Fruit fly (Drosophila melanogaster) whole organism, embryonic: ENCODE results near the gene Myo28B1.

Source experiments
- Abd-B ChIP-seq: fragments of 200-800 bp; sonication (Bioruptor generic); optimal IDR thresholded peaks from 2 replicates; lab custom pipeline; 2018; ENCODE audit warnings: missing biosample characterization, mild to moderate bottlenecking, missing genetic modification characterization, moderate library complexity
- Bdp1 ChIP-seq: fragments of 200-800 bp; sonication (Bioruptor generic); optimal IDR thresholded peaks from 3 replicates; lab custom pipeline; 2016; ENCODE audit warnings: missing biosample characterization, missing genetic modification characterization
- CG10147 ChIP-seq: fragments of 200-800 bp; sonication (Bioruptor generic); optimal IDR thresholded peaks from 2 replicates; lab custom pipeline; 2019; ENCODE audit warnings: missing biosample characterization, mild to moderate bottlenecking, missing genetic modification characterization, moderate library complexity
- CG1024 ChIP-seq: fragments of 200-800 bp; sonication (Bioruptor generic); IDR thresholded peaks from 2 replicates; pipeline ENCODE4 v1.3.6; 2022; ENCODE audit warnings: missing biosample characterization, missing genetic modification characterization
- CG10431 ChIP-seq: fragments of 200-800 bp; sonication (Bioruptor generic); optimal IDR thresholded peaks from 3 replicates; lab custom pipeline; 2018; ENCODE audit warnings: missing biosample characterization, mild to moderate bottlenecking, missing genetic modification characterization
- CG14860 ChIP-seq: fragments of 200-800 bp; sonication (Bioruptor generic); IDR thresholded peaks from 3 replicates; pipeline ENCODE4 v1.3.6; 2022; ENCODE audit warnings: missing biosample characterization, missing genetic modification characterization; ENCODE audit not compliant: partially characterized antibody
- CG15269 ChIP-seq: fragments of 200-800 bp; sonication (Bioruptor generic); optimal IDR thresholded peaks from 2 replicates; lab custom pipeline; 2018; ENCODE audit warnings: missing biosample characterization, mild to moderate bottlenecking, missing genetic modification characterization, moderate library complexity
- CG15514 ChIP-seq: fragments of 200-800 bp; sonication (Bioruptor generic); optimal IDR thresholded peaks from 3 replicates; lab custom pipeline; 2017; ENCODE audit warnings: missing biosample characterization, missing genetic modification characterization, mild to moderate bottlenecking, moderate library complexity, missing genetic modification reagents
- CG15601 ChIP-seq: fragments of 200-800 bp; sonication (Bioruptor generic); optimal IDR thresholded peaks from 3 replicates; lab custom pipeline; 2019; ENCODE audit warnings: missing biosample characterization, mild to moderate bottlenecking, missing genetic modification characterization, moderate library complexity
- CG17568 ChIP-seq: fragments of 200-800 bp; sonication (Bioruptor generic); optimal IDR thresholded peaks from 2 replicates; lab custom pipeline; 2018; ENCODE audit warnings: missing biosample characterization, mild to moderate bottlenecking, missing genetic modification characterization, moderate library complexity
- CG17612 ChIP-seq: fragments of 200-800 bp; sonication (Bioruptor generic); IDR thresholded peaks from 2 replicates; pipeline ENCODE4 v1.3.6; 2022; ENCODE audit warnings: missing biosample characterization, missing genetic modification characterization
- CG2875 ChIP-seq: fragments of 200-800 bp; sonication (Bioruptor generic); optimal IDR thresholded peaks from 2 replicates; lab custom pipeline; 2017; ENCODE audit warnings: missing biosample characterization, mild to moderate bottlenecking, missing genetic modification characterization, missing genetic modification reagents
- CG30431 ChIP-seq: fragments of 200-800 bp; sonication (Bioruptor generic); optimal IDR thresholded peaks from 2 replicates; lab custom pipeline; 2017; ENCODE audit warnings: missing biosample characterization, missing genetic modification characterization
- CG31388 ChIP-seq: fragments of 200-800 bp; sonication (Bioruptor generic); optimal IDR thresholded peaks from 2 replicates; lab custom pipeline; 2016; ENCODE audit warnings: missing biosample characterization, missing genetic modification characterization
- CG4282 ChIP-seq: fragments of 200-800 bp; sonication (Bioruptor generic); optimal IDR thresholded peaks from 2 replicates; lab custom pipeline; 2016; ENCODE audit warnings: missing biosample characterization, missing genetic modification characterization
- CG4328 ChIP-seq: fragments of 200-800 bp; sonication (Bioruptor generic); optimal IDR thresholded peaks from 3 replicates; lab custom pipeline; 2017; ENCODE audit warnings: missing biosample characterization, missing genetic modification reagents, missing genetic modification characterization
- CG4404 ChIP-seq: fragments of 200-800 bp; sonication (Bioruptor generic); IDR thresholded peaks from 2 replicates; pipeline ENCODE4 v1.3.6; 2022; ENCODE audit warnings: missing biosample characterization, missing genetic modification characterization
- CG4820 ChIP-seq: fragments of 200-800 bp; sonication (Bioruptor generic); optimal IDR thresholded peaks from 3 replicates; lab custom pipeline; 2016; ENCODE audit warnings: missing biosample characterization, missing genetic modification characterization
- CG7372 ChIP-seq: fragments of 200-800 bp; sonication (Bioruptor generic); IDR thresholded peaks from 2 replicates; pipeline ENCODE4 v1.3.6; 2022; ENCODE audit warnings: missing biosample characterization, missing genetic modification characterization
- CG8359 ChIP-seq: fragments of 200-800 bp; sonication (Bioruptor generic); optimal IDR thresholded peaks from 2 replicates; lab custom pipeline; 2017; ENCODE audit warnings: missing biosample characterization, mild to moderate bottlenecking, missing genetic modification characterization, borderline replicate concordance
- Camta ChIP-seq: fragments of 200-800 bp; sonication (Bioruptor generic); optimal IDR thresholded peaks from 2 replicates; lab custom pipeline; 2016; ENCODE audit warnings: missing biosample characterization, missing genetic modification characterization
- D ChIP-seq, 2 experiments: fragments of 200-800 bp in 1 of 2; fragments of >200 bp in 1 of 2; sonication (Bioruptor generic) in 1 of 2; optimal IDR thresholded peaks; 2 replicates in 1 of 2; 3 replicates in 1 of 2; lab custom pipeline; 2017; ENCODE audit warnings: mild to moderate bottlenecking in 1 of 2, missing biosample characterization in 1 of 2, missing genetic modification characterization in 1 of 2, missing genetic modification reagents in 1 of 2
- E2f1 ChIP-seq: fragments of 200-800 bp; sonication (Bioruptor generic); IDR thresholded peaks from 2 replicates; pipeline ENCODE4 v1.3.6; 2022; ENCODE audit warnings: missing biosample characterization, missing genetic modification characterization
- E2f2 ChIP-seq: fragments of 200-800 bp; sonication (Bioruptor generic); IDR thresholded peaks from 2 replicates; pipeline ENCODE4 v1.3.6; 2022; ENCODE audit warnings: missing biosample characterization, missing genetic modification characterization
- Fer1 ChIP-seq: fragments of 200-800 bp; sonication (Bioruptor generic); optimal IDR thresholded peaks from 2 replicates; lab custom pipeline; 2017; ENCODE audit warnings: missing biosample characterization, mild to moderate bottlenecking, missing genetic modification characterization
- HLHmδ ChIP-seq: fragments of 200-800 bp; sonication (Bioruptor generic); optimal IDR thresholded peaks from 2 replicates; lab custom pipeline; 2018; ENCODE audit warnings: missing biosample characterization, mild to moderate bottlenecking, missing genetic modification characterization, moderate library complexity
- Hr78 ChIP-seq, 2 experiments: fragments of 200-800 bp in 1 of 2; fragments of >200 bp in 1 of 2; sonication (Bioruptor generic) in 1 of 2; optimal IDR thresholded peaks; 2 replicates each; lab custom pipeline; 2017 to 2019; ENCODE audit warnings: missing biosample characterization in 2 of 2, missing genetic modification characterization in 2 of 2, mild to moderate bottlenecking in 1 of 2, moderate library complexity in 1 of 2
- Ptx1 ChIP-seq: fragments of 200-800 bp; sonication (Bioruptor generic); IDR thresholded peaks from 2 replicates; pipeline ENCODE4 v1.3.6; 2022; ENCODE audit warnings: missing biosample characterization, missing genetic modification characterization
- Rx ChIP-seq: fragments of 200-800 bp; sonication (Bioruptor generic); IDR thresholded peaks from 2 replicates; pipeline ENCODE4 v1.3.6; 2022; ENCODE audit warnings: missing biosample characterization, missing genetic modification characterization
- Sry-β ChIP-seq: fragments of 200-800 bp; sonication (Bioruptor generic); optimal IDR thresholded peaks from 2 replicates; lab custom pipeline; 2018; ENCODE audit warnings: missing biosample characterization, mild to moderate bottlenecking, missing genetic modification characterization, moderate library complexity
- ac ChIP-seq: fragments of 200-800 bp; sonication (Bioruptor generic); optimal IDR thresholded peaks from 3 replicates; lab custom pipeline; 2017; ENCODE audit warnings: missing biosample characterization, mild to moderate bottlenecking, missing genetic modification characterization
- ap ChIP-seq: fragments of 200-800 bp; sonication (Bioruptor generic); IDR thresholded peaks from 2 replicates; pipeline ENCODE4 v1.3.6; 2022; ENCODE audit warnings: missing biosample characterization, missing genetic modification characterization
- ci ChIP-seq: fragments of 200-800 bp; sonication (Bioruptor generic); IDR thresholded peaks from 3 replicates; pipeline ENCODE4 v1.3.6; 2022; ENCODE audit warnings: missing biosample characterization, missing genetic modification characterization
- corto ChIP-seq: fragments of 200-800 bp; sonication (Bioruptor generic); optimal IDR thresholded peaks from 2 replicates; lab custom pipeline; 2016; ENCODE audit warnings: missing biosample characterization, mild to moderate bottlenecking, missing genetic modification characterization, moderate library complexity
- crp ChIP-seq, 2 experiments: fragments of 200-800 bp; sonication (Bioruptor generic); optimal IDR thresholded peaks; 2 replicates in 1 of 2; 3 replicates in 1 of 2; lab custom pipeline; 2017; ENCODE audit warnings: missing biosample characterization in 2 of 2, missing genetic modification characterization in 2 of 2, mild to moderate bottlenecking in 1 of 2, moderate library complexity in 1 of 2
- gem ChIP-seq: fragments of 200-800 bp; sonication (Bioruptor generic); optimal IDR thresholded peaks from 2 replicates; lab custom pipeline; 2019; ENCODE audit warnings: missing biosample characterization, mild to moderate bottlenecking, missing genetic modification characterization, moderate library complexity
- h ChIP-seq: fragments of >200 bp; optimal IDR thresholded peaks from 2 replicates; lab custom pipeline; 2017
- luna ChIP-seq: fragments of 200-800 bp; sonication (Bioruptor generic); optimal IDR thresholded peaks from 2 replicates; lab custom pipeline; 2016; ENCODE audit warnings: missing biosample characterization, missing genetic modification characterization
- mld ChIP-seq: fragments of 200-800 bp; sonication (Bioruptor generic); IDR thresholded peaks from 3 replicates; pipeline ENCODE4 v1.3.6; 2022; ENCODE audit warnings: missing biosample characterization, missing genetic modification characterization; ENCODE audit not compliant: partially characterized antibody
- nerfin-1 ChIP-seq: fragments of 200-800 bp; sonication (Bioruptor generic); optimal IDR thresholded peaks from 3 replicates; lab custom pipeline; 2019; ENCODE audit warnings: missing biosample characterization, mild to moderate bottlenecking, missing genetic modification characterization, moderate library complexity
- otp ChIP-seq: fragments of 200-800 bp; sonication (Bioruptor generic); IDR thresholded peaks from 3 replicates; pipeline ENCODE4, ENCODE4 v1.3.6; 2022; ENCODE audit warnings: missing biosample characterization, missing genetic modification characterization
- pita ChIP-seq: fragments of 200-800 bp; sonication (Bioruptor generic); optimal IDR thresholded peaks from 2 replicates; lab custom pipeline; 2017; ENCODE audit warnings: missing biosample characterization, mild to moderate bottlenecking, missing genetic modification characterization
- pnt ChIP-seq: fragments of 200-800 bp; sonication (Bioruptor generic); optimal IDR thresholded peaks from 3 replicates; lab custom pipeline; 2016; ENCODE audit warnings: missing biosample characterization, missing genetic modification characterization
- pzg ChIP-seq: fragments of 200-800 bp; sonication (Bioruptor generic); optimal IDR thresholded peaks from 3 replicates; lab custom pipeline; 2018; ENCODE audit warnings: missing biosample characterization, mild to moderate bottlenecking, missing genetic modification characterization, moderate library complexity
- scrt ChIP-seq: fragments of 200-800 bp; sonication (Bioruptor generic); optimal IDR thresholded peaks from 2 replicates; lab custom pipeline; 2018; ENCODE audit warnings: missing biosample characterization, mild to moderate bottlenecking, missing genetic modification characterization, moderate library complexity
- sens ChIP-seq: fragments of 200-800 bp; sonication (Bioruptor generic); peaks from one replicate; lab custom pipeline; 2016; ENCODE audit warnings: missing biosample characterization, missing genetic modification characterization
- seq ChIP-seq: fragments of 200-800 bp; sonication (Bioruptor generic); IDR thresholded peaks from 2 replicates; pipeline ENCODE4 v1.3.6; 2022; ENCODE audit warnings: missing biosample characterization, missing genetic modification characterization
- shn ChIP-seq: fragments of 200-800 bp; sonication (Bioruptor generic); optimal IDR thresholded peaks from 3 replicates; lab custom pipeline; 2016; ENCODE audit warnings: missing biosample characterization, missing genetic modification characterization
- tio ChIP-seq: fragments of 200-800 bp; sonication (Bioruptor generic); optimal IDR thresholded peaks from 2 replicates; lab custom pipeline; 2017; ENCODE audit warnings: missing biosample characterization, missing genetic modification characterization, inconsistent platforms
- zfh2 ChIP-seq: fragments of 200-800 bp; sonication (Bioruptor generic); optimal IDR thresholded peaks from 2 replicates; lab custom pipeline; 2016; ENCODE audit warnings: missing biosample characterization, missing genetic modification characterization

Gene Myo28B1

dm6 chr2L:7635156-7635555 is 30.7 kb upstream of the Myo28B1 start (continued):
- TF ChIP-seq CG4404 (GFP tag; lab: Robert Waterston, UW) (peak; percentile 68), CG10147 (no peak), mld (GFP tag; lab: Robert Waterston, UW) (no peak), nerfin-1 (tag; lab: Kevin White, UChicago) (peak; percentile 36), h (lab: Kevin White, UChicago) (no peak), pita (no peak), Bdp1 (GFP tag; lab: Kevin White, UChicago) (no peak), Camta (GFP tag; lab: Kevin White, UChicago) (no peak), HLHmδ (GFP tag; lab: Kevin White, UChicago) (no peak), CG8359 (GFP tag; lab: Kevin White, UChicago) (peak; percentile 12), CG17612 (GFP tag; lab: Robert Waterston, UW) (no peak), ap (GFP tag; lab: Robert Waterston, UW) (0 out of 2 replicates have a peak, but pooled peaks have one; percentile 4), gem (tag; lab: Kevin White, UChicago) (peak; percentile 59), Abd-B (GFP tag; lab: Kevin White, UChicago) (peak; percentile 10), CG4820 (peak; percentile 61), CG1024 (GFP tag; lab: Robert Waterston, UW) (no peak), sens (peak; percentile 65), CG30431 (GFP tag; lab: Kevin White, UChicago) (peak; percentile 11), Fer1 (GFP tag; lab: Kevin White, UChicago) (no peak), CG7372 (no peak; the same call in 1 of the 2 replicates), CG2875 (no peak), ac (GFP tag; lab: Kevin White, UChicago) (no peak), tio (peak; percentile 12), Hr78 (GFP tag; optimal IDR thresholded peaks at IDR 0.05; lab: Kevin White, UChicago) (no peak), Ptx1 (GFP tag; lab: Robert Waterston, UW) (peak; percentile 30; the same call in 1 of the 2 replicates), Sry-β (GFP tag; lab: Kevin White, UChicago) (no peak), CG4282 (GFP tag; lab: Kevin White, UChicago) (no peak), D (optimal IDR thresholded peaks at IDR 0.05; lab: Kevin White, UChicago) (no peak), D (GFP tag; optimal IDR thresholded peaks at IDR 0.05; lab: Kevin White, UChicago) (peak; percentile 51), crp (GFP tag; optimal IDR thresholded peaks at IDR 0.05; lab: Kevin White, UChicago) (no peak), corto (GFP tag; lab: Kevin White, UChicago) (no peak), CG10431 (no peak), seq (no peak), pnt (GFP tag; lab: Kevin White, UChicago) (peak; percentile 49), CG15514 (GFP tag; lab: Kevin White, UChicago) (peak; percentile 15), shn (GFP tag; lab: Kevin White, UChicago) (no peak), Rx (GFP tag; lab: Robert Waterston, UW) (peak; percentile 60), luna (GFP tag; lab: Kevin White, UChicago) (no peak), scrt (GFP tag; lab: Kevin White, UChicago) (no peak), CG4328 (GFP tag; lab: Kevin White, UChicago) (no peak), E2f1 (GFP tag; lab: Robert Waterston, UW) (peak; percentile 69), E2f2 (GFP tag; lab: Robert Waterston, UW) (no peak), zfh2 (no peak), CG15601 (tag; lab: Kevin White, UChicago) (no peak), CG17568 (GFP tag; lab: Kevin White, UChicago) (no peak), pzg (GFP tag; lab: Kevin White, UChicago) (no peak), CG14860 (GFP tag; lab: Robert Waterston, UW) (no peak), CG15269 (no peak), ci (peak; percentile 67; the same call in 1 of the 3 replicates), CG31388 (no peak), otp (GFP tag; lab: Robert Waterston, UW) (no peak)
